Worm (Caenorhabditis elegans) whole organism, young adult: Measurements from ENCODE around the gene T09F5.20.

Source experiments
- B0019.2 ChIP-seq: fragments of 200-800 bp; sonication (Bioruptor generic); conservative IDR thresholded peaks from 2 replicates; pipeline ENCODE4 v1.3.6; 2022; ENCODE audit warnings: missing genetic modification reagents, missing genetic modification characterization, missing compliant biosample characterization
- B0261.1 ChIP-seq: sonication (generic microtip); optimal IDR thresholded peaks from 2 replicates; lab custom pipeline; 2016; ENCODE audit warnings: mild to moderate bottlenecking, missing genetic modification characterization, moderate library complexity, missing compliant biosample characterization
- F10E7.11 ChIP-seq: sonication (generic microtip); optimal IDR thresholded peaks from 2 replicates; lab custom pipeline; 2017; ENCODE audit warnings: mild to moderate bottlenecking, missing genetic modification characterization, moderate library complexity, missing compliant biosample characterization
- F22D6.2 ChIP-seq: sonication (generic microtip); optimal IDR thresholded peaks from 2 replicates; lab custom pipeline; 2016; ENCODE audit warnings: mild to moderate bottlenecking, missing genetic modification characterization, missing compliant biosample characterization
- F33H1.4 ChIP-seq: fragments of 200-800 bp; sonication (Bioruptor generic); IDR thresholded peaks from 2 replicates; pipeline ENCODE4 v1.3.6; 2022; ENCODE audit warnings: missing genetic modification reagents, missing genetic modification characterization, missing compliant biosample characterization
- F39B2.1 ChIP-seq: fragments of 200-800 bp; sonication (Bioruptor generic); IDR thresholded peaks from 2 replicates; pipeline ENCODE4 v1.3.6; 2022; ENCODE audit warnings: missing genetic modification reagents, missing genetic modification characterization, missing compliant biosample characterization
- F52B5.7 ChIP-seq: sonication (generic microtip); optimal IDR thresholded peaks from 2 replicates; lab custom pipeline; 2016; ENCODE audit warnings: mild to moderate bottlenecking, missing genetic modification characterization, missing compliant biosample characterization
- F55B11.4 ChIP-seq: sonication (generic microtip); optimal IDR thresholded peaks from 2 replicates; lab custom pipeline; 2016; ENCODE audit warnings: missing compliant biosample characterization, missing genetic modification characterization, borderline replicate concordance; ENCODE audit not compliant: insufficient read depth
- F57A8.1 ChIP-seq: fragments of 200-800 bp; sonication (Bioruptor generic); optimal IDR thresholded peaks from 2 replicates; lab custom pipeline; 2018; ENCODE audit warnings: mild to moderate bottlenecking, missing genetic modification characterization, moderate library complexity, missing compliant biosample characterization
- T07F8.4 ChIP-seq: sonication (generic microtip); optimal IDR thresholded peaks from 2 replicates; lab custom pipeline; 2016; ENCODE audit warnings: mild to moderate bottlenecking, missing genetic modification characterization, moderate library complexity, missing compliant biosample characterization
- Y53F4B.3 ChIP-seq: fragments of 200-800 bp; sonication (Bioruptor generic); IDR thresholded peaks from 2 replicates; pipeline ENCODE4 v1.3.6; 2022; ENCODE audit warnings: missing genetic modification reagents, missing genetic modification characterization, missing compliant biosample characterization
- ama-1 ChIP-seq, 3 experiments: fragments of 150-350 bp in 1 of 3; sonication (generic microtip) in 2 of 3; optimal IDR thresholded peaks; 2 replicates each; lab custom pipeline; 2014 to 2018; ENCODE audit warnings: missing biosample characterization in 2 of 3, missing genetic modification characterization in 2 of 3, missing genetic modification reagents in 2 of 3
- aptf-2 ChIP-seq: fragments of 200-800 bp; sonication (Bioruptor generic); conservative IDR thresholded peaks from 2 replicates; pipeline ENCODE4 v1.3.6; 2022; ENCODE audit warnings: missing genetic modification reagents, missing genetic modification characterization, missing compliant biosample characterization
- atf-7 ChIP-seq: sonication (generic microtip); optimal IDR thresholded peaks from 2 replicates; lab custom pipeline; 2017; ENCODE audit warnings: mild to moderate bottlenecking, missing genetic modification characterization, missing compliant biosample characterization
- attf-3 ChIP-seq: fragments of 200-800 bp; sonication (Bioruptor generic); conservative IDR thresholded peaks from 2 replicates; pipeline ENCODE4 v1.3.6; 2022; ENCODE audit warnings: missing genetic modification reagents, missing genetic modification characterization, missing compliant biosample characterization
- attf-5 ChIP-seq: fragments of 200-800 bp; sonication (Bioruptor generic); optimal IDR thresholded peaks from 2 replicates; lab custom pipeline; 2018; ENCODE audit warnings: mild to moderate bottlenecking, missing genetic modification characterization, missing compliant biosample characterization
- cebp-1 ChIP-seq, 2 experiments: fragments of 200-800 bp in 1 of 2; sonication (Bioruptor generic) in 1 of 2; sonication (generic microtip) in 1 of 2; IDR thresholded peaks in 1 of 2; optimal IDR thresholded peaks in 1 of 2; 2 replicates each; pipeline versions ENCODE4 v1.3.6 to Lab custom; 2017 to 2022; ENCODE audit warnings: missing compliant biosample characterization in 2 of 2, missing genetic modification characterization in 2 of 2, mild to moderate bottlenecking in 1 of 2, missing genetic modification reagents in 1 of 2, moderate library complexity in 1 of 2
- ceh-91 ChIP-seq: fragments of 200-800 bp; sonication (Bioruptor generic); IDR thresholded peaks from 2 replicates; pipeline ENCODE4 v1.3.6; 2022; ENCODE audit warnings: missing genetic modification reagents, missing genetic modification characterization, missing compliant biosample characterization
- dox-1 ChIP-seq: fragments of 200-800 bp; sonication (Bioruptor generic); IDR thresholded peaks from 2 replicates; pipeline ENCODE4 v1.3.6; 2022; ENCODE audit warnings: missing genetic modification reagents, missing genetic modification characterization, missing compliant biosample characterization
- gei-17 ChIP-seq: fragments of 200-800 bp; sonication (Bioruptor generic); optimal IDR thresholded peaks from 2 replicates; lab custom pipeline; 2018; ENCODE audit warnings: mild to moderate bottlenecking, missing genetic modification characterization, missing compliant biosample characterization
- him-1 ChIP-seq: sonication (generic microtip); optimal IDR thresholded peaks from 2 replicates; lab custom pipeline; 2016; ENCODE audit warnings: missing genotype, missing genetic modification reagents, missing genetic modification characterization, missing compliant biosample characterization
- hlh-26 ChIP-seq: fragments of 200-800 bp; sonication (Bioruptor generic); conservative IDR thresholded peaks from 2 replicates; pipeline ENCODE4 v1.3.6; 2022; ENCODE audit warnings: missing genetic modification reagents, missing genetic modification characterization, missing compliant biosample characterization
- hmg-20 ChIP-seq: fragments of 200-800 bp; sonication (Bioruptor generic); IDR thresholded peaks from 2 replicates; pipeline ENCODE4 v1.3.6; 2022; ENCODE audit warnings: missing genetic modification reagents, missing genetic modification characterization, missing compliant biosample characterization
- hrde-1 ChIP-seq: sonication (generic microtip); optimal IDR thresholded peaks from 2 replicates; lab custom pipeline; 2016; ENCODE audit warnings: missing genetic modification characterization, mild to moderate bottlenecking, missing compliant biosample characterization, moderate library complexity, missing genotype, missing genetic modification reagents, borderline replicate concordance
- lag-1 ChIP-seq: fragments of 200-800 bp; sonication (Bioruptor generic); IDR thresholded peaks from 2 replicates; pipeline ENCODE4 v1.3.6; 2022; ENCODE audit warnings: missing genetic modification reagents, missing genetic modification characterization, missing compliant biosample characterization
- lir-1 ChIP-seq: fragments of 200-800 bp; sonication (Bioruptor generic); conservative IDR thresholded peaks from 2 replicates; pipeline ENCODE4 v1.3.6; 2022; ENCODE audit warnings: missing genetic modification reagents, missing genetic modification characterization, missing compliant biosample characterization
- lsl-1 ChIP-seq: fragments of 200-800 bp; sonication (Bioruptor generic); optimal IDR thresholded peaks from 2 replicates; lab custom pipeline; 2018; ENCODE audit warnings: mild to moderate bottlenecking, missing genetic modification characterization, moderate library complexity, missing compliant biosample characterization
- madf-3 ChIP-seq: fragments of 200-800 bp; sonication (Bioruptor generic); IDR thresholded peaks from 2 replicates; pipeline ENCODE4 v1.3.6; 2022; ENCODE audit warnings: missing genetic modification reagents, missing genetic modification characterization, missing compliant biosample characterization
- mcd-1 ChIP-seq: fragments of 200-800 bp; sonication (Bioruptor generic); IDR thresholded peaks from 2 replicates; pipeline ENCODE4 v1.3.6; 2022; ENCODE audit warnings: missing genetic modification reagents, missing genetic modification characterization, missing compliant biosample characterization
- mes-4 ChIP-seq: sonication (generic microtip); optimal IDR thresholded peaks from 2 replicates; lab custom pipeline; 2016; ENCODE audit warnings: missing genotype, missing genetic modification characterization, missing compliant biosample characterization
- nfya-2 ChIP-seq: fragments of 200-800 bp; sonication (Bioruptor generic); IDR thresholded peaks from 2 replicates; pipeline ENCODE4 v1.3.6; 2022; ENCODE audit warnings: missing genetic modification reagents, missing genetic modification characterization, missing compliant biosample characterization
- nhr-179 ChIP-seq: sonication (generic microtip); optimal IDR thresholded peaks from 2 replicates; lab custom pipeline; 2016; ENCODE audit warnings: mild to moderate bottlenecking, missing genetic modification characterization, missing compliant biosample characterization
- pbrm-1 ChIP-seq: fragments of 200-800 bp; sonication (Bioruptor generic); IDR thresholded peaks from 2 replicates; pipeline ENCODE4 v1.3.6; 2022; ENCODE audit warnings: missing genetic modification reagents, missing genetic modification characterization, missing compliant biosample characterization
- rec-8 ChIP-seq, 2 experiments: sonication (generic microtip); optimal IDR thresholded peaks; 2 replicates each; lab custom pipeline; 2016; ENCODE audit warnings: mild to moderate bottlenecking in 2 of 2, missing genetic modification characterization in 2 of 2, missing genetic modification reagents in 2 of 2, missing genotype in 2 of 2, missing biosample characterization in 1 of 2, missing compliant biosample characterization in 1 of 2, moderate library complexity in 1 of 2
- repo-1 ChIP-seq: sonication (generic microtip); optimal IDR thresholded peaks from 2 replicates; lab custom pipeline; 2017; ENCODE audit warnings: mild to moderate bottlenecking, missing genetic modification characterization, missing compliant biosample characterization
- snpc-1.1 ChIP-seq: sonication (generic microtip); optimal IDR thresholded peaks from 2 replicates; lab custom pipeline; 2017; ENCODE audit warnings: missing genetic modification characterization, mild to moderate bottlenecking, missing compliant biosample characterization, antibody characterized with exemption, moderate library complexity, missing genotype, missing genetic modification reagents; ENCODE audit not compliant: insufficient read depth
- somi-1 ChIP-seq: fragments of 200-800 bp; sonication (Bioruptor generic); optimal IDR thresholded peaks from 2 replicates; lab custom pipeline; 2018; ENCODE audit warnings: mild to moderate bottlenecking, missing genetic modification characterization, missing compliant biosample characterization
- tbp1 ChIP-seq: fragments of 200-800 bp; sonication (Bioruptor generic); optimal IDR thresholded peaks from 2 replicates; lab custom pipeline; 2018; ENCODE audit warnings: mild to moderate bottlenecking, missing genetic modification characterization, missing compliant biosample characterization
- unc-130 ChIP-seq: sonication (generic microtip); optimal IDR thresholded peaks from 2 replicates; lab custom pipeline; 2016; ENCODE audit warnings: missing genetic modification reagents, missing genetic modification characterization, missing compliant biosample characterization
- unc-62 ChIP-seq: fragments of 150-350 bp; optimal IDR thresholded peaks from 2 replicates; lab custom pipeline; 2014; ENCODE audit warnings: missing biosample characterization, missing genetic modification reagents, missing genetic modification characterization
- zim-3 ChIP-seq: sonication (generic microtip); optimal IDR thresholded peaks from 2 replicates; lab custom pipeline; 2017; ENCODE audit warnings: mild to moderate bottlenecking, missing genetic modification characterization, moderate library complexity, missing compliant biosample characterization
- ztf-18 ChIP-seq: sonication (generic microtip); optimal IDR thresholded peaks from 2 replicates; lab custom pipeline; 2016; ENCODE audit warnings: missing genotype, mild to moderate bottlenecking, missing genetic modification characterization, missing compliant biosample characterization
- ztf-6 ChIP-seq: fragments of 200-800 bp; sonication (Bioruptor generic); IDR thresholded peaks from 2 replicates; pipeline ENCODE4 v1.3.6; 2022; ENCODE audit warnings: missing genetic modification reagents, missing genetic modification characterization, missing compliant biosample characterization

The T09F5.20 gene

ce11 chrV:15187083-15188057 is 39.7 kb upstream of the T09F5.20 start, which contains the start of the genes cyn-7 and bath-36 (continued):
- TF ChIP-seq somi-1 (GFP tag; lab: Kevin White, UChicago) (no peak), mes-4 (tag; lab: Kevin White, UChicago) (no peak), hrde-1 (no peak), F57A8.1 (no peak), lag-1 (no peak), nfya-2 (GFP tag; lab: Robert Waterston, UW) (no peak), F52B5.7 (tag; lab: Kevin White, UChicago) (no peak), B0019.2 (GFP tag; lab: Robert Waterston, UW) (0 out of 2 replicates have a peak, but pooled peaks have one; percentile 25), F55B11.4 (no peak), dox-1 (GFP tag; lab: Robert Waterston, UW) (peak; percentile 68), ztf-6 (GFP tag; lab: Robert Waterston, UW) (no peak), Y53F4B.3 (no peak), lsl-1 (GFP tag; lab: Kevin White, UChicago) (peak; percentile 49), rec-8 (tag; optimal IDR thresholded peaks at IDR 0.05; lab: Kevin White, UChicago) (no peak), repo-1 (tag; lab: Kevin White, UChicago) (peak; percentile 14), F39B2.1 (no peak), cebp-1 (GFP tag; IDR thresholded peaks at IDR 0.05; lab: Robert Waterston, UW) (no peak; the same call in 1 of the 2 replicates), cebp-1 (tag; optimal IDR thresholded peaks at IDR 0.05; lab: Kevin White, UChicago) (peak; percentile 61), zim-3 (tag; lab: Kevin White, UChicago) (no peak), unc-62 (GFP tag; lab: Kevin White, UChicago) (no peak), hmg-20 (no peak), F33H1.4 (GFP tag; lab: Robert Waterston, UW) (peak; percentile 56)

ce11 chrV:15186259-15186927 is 38.7 kb upstream of the T09F5.20 start, which contains the start of gene Y75B12B.3:
TSS of gene Y75B12B.3 (minus strand) at chrV:15186279.
- TF ChIP-seq ceh-91 (GFP tag; lab: Robert Waterston, UW), result no peak
- TF ChIP-seq pbrm-1, result 0 out of 2 replicates have a peak, but pooled peaks have one; percentile 52
- peak; percentile 48 for TF ChIP-seq attf-5 (GFP tag; lab: Kevin White, UChicago)
- peak; percentile 57 for TF ChIP-seq him-1 (tag; lab: Kevin White, UChicago)
- TF ChIP-seq Y53F4B.3, result no peak
- TF ChIP-seq ama-1 (optimal IDR thresholded peaks at IDR 0.05; lab: Kevin White, UChicago), result peak; percentile 73
- peak in 1 of 2 experiments; percentile 9 for TF ChIP-seq ama-1 (GFP tag; optimal IDR thresholded peaks at IDR 0.05; lab: Kevin White, UChicago)
- no peak for TF ChIP-seq unc-130 (GFP tag; lab: Kevin White, UChicago)
- TF ChIP-seq somi-1 (GFP tag; lab: Kevin White, UChicago), result no peak
- peak; percentile 54 for TF ChIP-seq ztf-18 (tag; lab: Kevin White, UChicago)
- no peak for TF ChIP-seq lir-1 (GFP tag; lab: Robert Waterston, UW)
- TF ChIP-seq aptf-2 (GFP tag; lab: Robert Waterston, UW), result no peak
- TF ChIP-seq atf-7, result no peak
- TF ChIP-seq F10E7.11 (tag; lab: Kevin White, UChicago), result no peak
- TF ChIP-seq F22D6.2 (tag; lab: Kevin White, UChicago), result no peak
- no peak for TF ChIP-seq F57A8.1
- TF ChIP-seq madf-3 (GFP tag; lab: Robert Waterston, UW), result 0 out of 2 replicates have a peak, but pooled peaks have one; percentile 3
- no peak for TF ChIP-seq snpc-1.1 (tag; lab: Kevin White, UChicago)
- TF ChIP-seq T07F8.4 (tag; lab: Kevin White, UChicago), result no peak
- no peak for TF ChIP-seq attf-3 (GFP tag; lab: Robert Waterston, UW)
- TF ChIP-seq hlh-26, result no peak
- TF ChIP-seq B0261.1 (tag; lab: Kevin White, UChicago), result peak; percentile 7
- no peak for TF ChIP-seq gei-17
- TF ChIP-seq tbp1 (GFP tag; lab: Kevin White, UChicago), result peak; percentile 42
- no peak for TF ChIP-seq nhr-179
- peak; percentile 51 for TF ChIP-seq mcd-1 (GFP tag; lab: Robert Waterston, UW)
